Fruit fly (Drosophila melanogaster) whole organism, embryonic: Measurements from ENCODE around the gene CG7367.

Experiments
- Ada2b ChIP-seq: fragments of 200-800 bp; sonication (Bioruptor generic); IDR thresholded peaks from 2 replicates; pipeline ENCODE4 v1.3.6; 2022; ENCODE audit warnings: missing biosample characterization, missing genetic modification characterization
- Blimp-1 ChIP-seq: fragments of 200-800 bp; sonication (Bioruptor generic); optimal IDR thresholded peaks from 3 replicates; lab custom pipeline; 2018; ENCODE audit warnings: missing biosample characterization, missing genetic modification characterization, mild to moderate bottlenecking, moderate library complexity, missing genetic modification reagents
- CG1024 ChIP-seq: fragments of 200-800 bp; sonication (Bioruptor generic); IDR thresholded peaks from 2 replicates; pipeline ENCODE4 v1.3.6; 2022; ENCODE audit warnings: missing biosample characterization, missing genetic modification characterization
- CG11560 ChIP-seq: fragments of 200-800 bp; sonication (Bioruptor generic); IDR thresholded peaks from 3 replicates; pipeline ENCODE4 v1.3.6; 2022; ENCODE audit warnings: missing biosample characterization, missing genetic modification characterization
- CG12155 ChIP-seq: fragments of 200-800 bp; sonication (Bioruptor generic); optimal IDR thresholded peaks from 3 replicates; lab custom pipeline; 2016; ENCODE audit warnings: missing biosample characterization, missing genetic modification characterization
- CG12769 ChIP-seq: fragments of 200-800 bp; sonication (Bioruptor generic); optimal IDR thresholded peaks from 2 replicates; lab custom pipeline; 2019; ENCODE audit warnings: missing biosample characterization, mild to moderate bottlenecking, missing genetic modification characterization, moderate library complexity
- CG13775 ChIP-seq: fragments of 200-800 bp; sonication (Bioruptor generic); optimal IDR thresholded peaks from 3 replicates; lab custom pipeline; 2017; ENCODE audit warnings: missing biosample characterization, mild to moderate bottlenecking, missing genetic modification characterization
- CG15601 ChIP-seq: fragments of 200-800 bp; sonication (Bioruptor generic); optimal IDR thresholded peaks from 3 replicates; lab custom pipeline; 2019; ENCODE audit warnings: missing biosample characterization, mild to moderate bottlenecking, missing genetic modification characterization, moderate library complexity
- CG16863 ChIP-seq: fragments of 200-800 bp; sonication (Bioruptor generic); optimal IDR thresholded peaks from 3 replicates; lab custom pipeline; 2016; ENCODE audit warnings: missing biosample characterization, missing genetic modification characterization
- CG17359 ChIP-seq: fragments of 200-800 bp; sonication (Bioruptor generic); optimal IDR thresholded peaks from 3 replicates; lab custom pipeline; 2018; ENCODE audit warnings: missing biosample characterization, mild to moderate bottlenecking, missing genetic modification characterization, moderate library complexity
- CG17612 ChIP-seq: fragments of 200-800 bp; sonication (Bioruptor generic); IDR thresholded peaks from 2 replicates; pipeline ENCODE4 v1.3.6; 2022; ENCODE audit warnings: missing biosample characterization, missing genetic modification characterization
- CG1832 ChIP-seq: fragments of 200-800 bp; sonication (Bioruptor generic); optimal IDR thresholded peaks from 2 replicates; lab custom pipeline; 2017; ENCODE audit warnings: missing biosample characterization, mild to moderate bottlenecking, missing genetic modification characterization, inconsistent platforms
- CG2120 ChIP-seq: fragments of 200-800 bp; sonication (Bioruptor generic); optimal IDR thresholded peaks from 3 replicates; lab custom pipeline; 2016; ENCODE audit warnings: missing biosample characterization, missing genetic modification characterization
- CG31441 ChIP-seq: fragments of 200-800 bp; sonication (Bioruptor generic); IDR thresholded peaks from 2 replicates; pipeline ENCODE4 v1.3.6; 2022; ENCODE audit warnings: missing biosample characterization, missing genetic modification characterization
- CG32532 ChIP-seq: fragments of 200-800 bp; sonication (Bioruptor generic); IDR thresholded peaks from 2 replicates; pipeline ENCODE4 v1.3.6; 2022; ENCODE audit warnings: missing biosample characterization, missing genetic modification characterization
- CG4820 ChIP-seq: fragments of 200-800 bp; sonication (Bioruptor generic); optimal IDR thresholded peaks from 3 replicates; lab custom pipeline; 2016; ENCODE audit warnings: missing biosample characterization, missing genetic modification characterization
- CG6683 ChIP-seq: fragments of 200-800 bp; sonication (Bioruptor generic); optimal IDR thresholded peaks from 2 replicates; lab custom pipeline; 2017; ENCODE audit warnings: missing biosample characterization, mild to moderate bottlenecking, missing genetic modification characterization, missing genetic modification reagents
- CG6791 ChIP-seq: fragments of 200-800 bp; sonication (Bioruptor generic); IDR thresholded peaks from 3 replicates; pipeline ENCODE4 v1.3.6; 2022; ENCODE audit warnings: missing biosample characterization, missing genetic modification characterization; ENCODE audit not compliant: partially characterized antibody
- CG6854 ChIP-seq: fragments of 200-800 bp; sonication (Bioruptor generic); optimal IDR thresholded peaks from 3 replicates; lab custom pipeline; 2017; ENCODE audit warnings: missing biosample characterization, mild to moderate bottlenecking, missing genetic modification characterization
- CG8290 ChIP-seq, 3 experiments: fragments of 200-800 bp; sonication (Bioruptor generic); optimal IDR thresholded peaks; 2 replicates each; lab custom pipeline; 2016 to 2019; ENCODE audit warnings: missing biosample characterization in 3 of 3, missing genetic modification characterization in 3 of 3, mild to moderate bottlenecking in 2 of 3, moderate library complexity in 1 of 3
- CHES-1-like ChIP-seq: fragments of 200-800 bp; sonication (Bioruptor generic); optimal IDR thresholded peaks from 2 replicates; lab custom pipeline; 2016; ENCODE audit warnings: missing biosample characterization, missing genetic modification characterization
- Dek ChIP-seq: fragments of 200-800 bp; sonication (Bioruptor generic); optimal IDR thresholded peaks from 3 replicates; lab custom pipeline; 2019; ENCODE audit warnings: missing biosample characterization, mild to moderate bottlenecking, missing genetic modification characterization, moderate library complexity
- Dref ChIP-seq: fragments of 200-800 bp; sonication (Bioruptor generic); IDR thresholded peaks from 2 replicates; pipeline ENCODE4 v1.3.6; 2022; ENCODE audit warnings: missing biosample characterization, missing genetic modification characterization
- HLHmδ ChIP-seq: fragments of 200-800 bp; sonication (Bioruptor generic); optimal IDR thresholded peaks from 2 replicates; lab custom pipeline; 2018; ENCODE audit warnings: missing biosample characterization, mild to moderate bottlenecking, missing genetic modification characterization, moderate library complexity
- Hand ChIP-seq: fragments of 200-800 bp; sonication (Bioruptor generic); optimal IDR thresholded peaks from 2 replicates; lab custom pipeline; 2017; ENCODE audit warnings: mild to moderate bottlenecking, missing biosample characterization, missing genetic modification reagents, missing genetic modification characterization
- Hmx ChIP-seq: fragments of 200-800 bp; sonication (Bioruptor generic); optimal IDR thresholded peaks from 2 replicates; lab custom pipeline; 2016; ENCODE audit warnings: missing biosample characterization, missing genetic modification characterization
- MESR4 ChIP-seq: fragments of 200-800 bp; sonication (Bioruptor generic); optimal IDR thresholded peaks from 2 replicates; lab custom pipeline; 2018; ENCODE audit warnings: missing biosample characterization, mild to moderate bottlenecking, missing genetic modification characterization, moderate library complexity
- Mad ChIP-seq: fragments of 200-800 bp; sonication (Bioruptor generic); optimal IDR thresholded peaks from 2 replicates; lab custom pipeline; 2016; ENCODE audit warnings: missing biosample characterization, missing genetic modification characterization
- NFAT ChIP-seq: fragments of 200-800 bp; sonication (Bioruptor generic); IDR thresholded peaks from 2 replicates; pipeline ENCODE4 v1.3.6; 2022; ENCODE audit warnings: missing biosample characterization, missing genetic modification characterization
- Nf-YA ChIP-seq: fragments of 200-800 bp; sonication (Bioruptor generic); IDR thresholded peaks from 2 replicates; pipeline ENCODE4 v1.3.6; 2022; ENCODE audit warnings: missing biosample characterization, missing genetic modification characterization
- Nf-YB ChIP-seq: fragments of 200-800 bp; sonication (Bioruptor generic); optimal IDR thresholded peaks from 3 replicates; lab custom pipeline; 2019; ENCODE audit warnings: missing biosample characterization, mild to moderate bottlenecking, missing genetic modification characterization, moderate library complexity
- Taf1 ChIP-seq: fragments of 200-800 bp; sonication (Bioruptor generic); IDR thresholded peaks from 2 replicates; pipeline ENCODE4 v1.3.6; 2022; ENCODE audit warnings: missing biosample characterization, missing genetic modification characterization
- abd-A ChIP-seq: fragments of 200-800 bp; sonication (Bioruptor generic); optimal IDR thresholded peaks from 3 replicates; lab custom pipeline; 2019; ENCODE audit warnings: missing biosample characterization, mild to moderate bottlenecking, missing genetic modification characterization, moderate library complexity
- amos ChIP-seq: fragments of 200-800 bp; sonication (Bioruptor generic); IDR thresholded peaks from 2 replicates; pipeline ENCODE4 v1.3.6; 2022; ENCODE audit warnings: missing biosample characterization, missing genetic modification characterization; ENCODE audit not compliant: partially characterized antibody
- bigmax ChIP-seq: fragments of 200-800 bp; sonication (Bioruptor generic); optimal IDR thresholded peaks from 2 replicates; lab custom pipeline; 2018; ENCODE audit warnings: missing biosample characterization, mild to moderate bottlenecking, missing genetic modification characterization
- corto ChIP-seq: fragments of 200-800 bp; sonication (Bioruptor generic); optimal IDR thresholded peaks from 2 replicates; lab custom pipeline; 2016; ENCODE audit warnings: missing biosample characterization, mild to moderate bottlenecking, missing genetic modification characterization, moderate library complexity
- croc ChIP-seq: fragments of 200-800 bp; sonication (Bioruptor generic); conservative IDR thresholded peaks from 3 replicates; pipeline ENCODE4 v1.3.6; 2022; ENCODE audit warnings: missing biosample characterization, missing genetic modification characterization
- emc ChIP-seq: fragments of 200-800 bp; sonication (Bioruptor generic); optimal IDR thresholded peaks from 2 replicates; lab custom pipeline; 2016; ENCODE audit warnings: missing biosample characterization, missing genetic modification characterization
- eve ChIP-seq, 2 experiments: fragments of >200 bp; optimal IDR thresholded peaks; 2 replicates each; lab custom pipeline; 2017; ENCODE audit warnings: missing biosample characterization in 2 of 2, missing genetic modification characterization in 2 of 2
- gce ChIP-seq: fragments of 200-800 bp; sonication (Bioruptor generic); IDR thresholded peaks from 3 replicates; pipeline ENCODE4 v1.3.6; 2022; ENCODE audit warnings: missing biosample characterization, missing genetic modification characterization
- hbn ChIP-seq: fragments of 200-800 bp; sonication (Bioruptor generic); IDR thresholded peaks from 2 replicates; pipeline ENCODE4 v1.3.6; 2022; ENCODE audit warnings: missing biosample characterization, missing genetic modification characterization; ENCODE audit not compliant: partially characterized antibody
- inv ChIP-seq: fragments of 200-800 bp; sonication (Bioruptor generic); IDR thresholded peaks from 2 replicates; pipeline ENCODE4 v1.3.6; 2022; ENCODE audit warnings: missing biosample characterization, missing genetic modification characterization; ENCODE audit not compliant: partially characterized antibody
- maf-S ChIP-seq: fragments of 200-800 bp; sonication (Bioruptor generic); optimal IDR thresholded peaks from 2 replicates; lab custom pipeline; 2016; ENCODE audit warnings: missing biosample characterization, missing genetic modification characterization
- nom ChIP-seq: fragments of 200-800 bp; sonication (Bioruptor generic); optimal IDR thresholded peaks from 2 replicates; lab custom pipeline; 2017; ENCODE audit warnings: missing biosample characterization, missing genetic modification characterization, mild to moderate bottlenecking, moderate library complexity, missing genetic modification reagents
- p53 ChIP-seq: fragments of 200-800 bp; sonication (Bioruptor generic); optimal IDR thresholded peaks from 2 replicates; lab custom pipeline; 2016; ENCODE audit warnings: missing biosample characterization, missing genetic modification characterization
- pum ChIP-seq: fragments of 200-800 bp; sonication (Bioruptor generic); optimal IDR thresholded peaks from 2 replicates; lab custom pipeline; 2016; ENCODE audit warnings: missing biosample characterization, missing genetic modification characterization
- rib ChIP-seq: fragments of 200-800 bp; sonication (Bioruptor generic); IDR thresholded peaks from 2 replicates; pipeline ENCODE4 v1.3.6; 2022; ENCODE audit warnings: missing biosample characterization, missing genetic modification characterization
- ro ChIP-seq: fragments of 200-800 bp; sonication (Bioruptor generic); IDR thresholded peaks from 2 replicates; pipeline ENCODE4 v1.3.6; 2022; ENCODE audit warnings: missing biosample characterization, missing genetic modification characterization
- wek ChIP-seq: fragments of 200-800 bp; sonication (Bioruptor generic); optimal IDR thresholded peaks from 3 replicates; lab custom pipeline; 2018; ENCODE audit warnings: missing biosample characterization, mild to moderate bottlenecking, missing genetic modification characterization, moderate library complexity

Gene CG7367

DNA sequence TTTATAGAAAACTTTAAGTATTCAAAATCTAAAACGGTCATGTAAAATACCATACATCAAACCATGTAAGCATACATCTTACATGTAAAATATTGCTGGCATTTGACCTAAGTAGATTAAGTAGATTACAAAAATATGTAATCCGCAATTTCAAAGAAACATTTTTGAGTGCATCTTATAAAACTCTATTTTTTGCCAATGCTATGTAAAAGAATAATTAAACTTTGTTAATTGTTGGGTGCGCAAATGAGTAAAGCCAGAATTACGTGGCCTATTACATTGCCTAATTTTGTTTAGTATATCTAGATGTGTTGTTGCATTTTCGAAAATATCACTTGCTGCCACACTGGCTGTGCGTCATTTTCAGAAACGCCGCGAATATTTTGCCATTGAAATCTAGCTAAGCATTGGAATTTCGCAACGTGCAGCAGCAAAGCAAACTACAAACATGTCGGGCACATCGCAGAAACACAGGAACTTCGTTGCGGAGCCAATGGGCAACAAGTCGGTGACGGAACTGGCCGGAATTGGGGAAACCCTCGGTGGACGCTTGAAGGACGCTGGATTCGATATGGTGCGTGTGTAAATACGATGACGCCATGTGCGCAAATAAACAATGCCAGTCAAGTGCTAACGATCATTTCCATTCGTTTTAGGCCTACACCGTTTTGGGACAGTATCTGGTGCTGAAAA is 10.3 kb downstream of the CG7367 start, which contains the start of gene baf (continued):
- TF ChIP-seq corto (GFP tag; lab: Kevin White, UChicago), result no peak
- TF ChIP-seq CG6791 (GFP tag; lab: Robert Waterston, UW), result no peak
- no peak for TF ChIP-seq CG1832 (GFP tag; lab: Kevin White, UChicago)
- TF ChIP-seq emc (GFP tag; lab: Kevin White, UChicago), result no peak
- no peak for TF ChIP-seq CG12769 (tag; lab: Kevin White, UChicago)
- TF ChIP-seq hbn (GFP tag; lab: Robert Waterston, UW), result no peak
- TF ChIP-seq croc (GFP tag; lab: Robert Waterston, UW), result no peak
- no peak for TF ChIP-seq NFAT (GFP tag; lab: Robert Waterston, UW)
- TF ChIP-seq CG6854 (GFP tag; lab: Kevin White, UChicago), result no peak
- TF ChIP-seq CG1024 (GFP tag; lab: Robert Waterston, UW), result no peak
- TF ChIP-seq HLHmδ (GFP tag; lab: Kevin White, UChicago), result no peak
- TF ChIP-seq CG6683 (GFP tag; lab: Kevin White, UChicago), result no peak
- peak; percentile 71 for TF ChIP-seq MESR4 (GFP tag; lab: Kevin White, UChicago)
- TF ChIP-seq CG11560 (tag; lab: Robert Waterston, UW), result no peak
- no peak for TF ChIP-seq Nf-YB (GFP tag; lab: Kevin White, UChicago)
- TF ChIP-seq CG12155, result no peak
- no peak for TF ChIP-seq ro
- TF ChIP-seq maf-S (GFP tag; lab: Kevin White, UChicago), result no peak
- no peak for TF ChIP-seq CG2120 (GFP tag; lab: Kevin White, UChicago)
- TF ChIP-seq abd-A (tag; lab: Kevin White, UChicago), result no peak
- no peak for TF ChIP-seq p53 (GFP tag; lab: Kevin White, UChicago)
- TF ChIP-seq amos (GFP tag; lab: Robert Waterston, UW), result peak; percentile 60; the same call in 1 of the 2 replicates
- no peak for TF ChIP-seq CG16863 (GFP tag; lab: Kevin White, UChicago)
- TF ChIP-seq Mad (GFP tag; lab: Kevin White, UChicago), result no peak
- TF ChIP-seq rib, result peak; percentile 52; the same call in 1 of the 2 replicates
- no peak for TF ChIP-seq CG13775 (GFP tag; lab: Kevin White, UChicago)
- no peak for TF ChIP-seq CG17612 (GFP tag; lab: Robert Waterston, UW)
- TF ChIP-seq CG8290 (GFP tag; optimal IDR thresholded peaks at IDR 0.05; lab: Kevin White, UChicago), result no peak
- no peak for TF ChIP-seq CG8290 (tag; optimal IDR thresholded peaks at IDR 0.05; lab: Kevin White, UChicago)
- no peak for TF ChIP-seq CHES-1-like (GFP tag; lab: Kevin White, UChicago)
- no peak for TF ChIP-seq pum (GFP tag; lab: Kevin White, UChicago)
- TF ChIP-seq eve (GFP tag; optimal IDR thresholded peaks at IDR 0.05; lab: Kevin White, UChicago), result no peak
- TF ChIP-seq CG4820, result no peak
- TF ChIP-seq CG15601 (tag; lab: Kevin White, UChicago), result no peak
- no peak for TF ChIP-seq Nf-YA (GFP tag; lab: Robert Waterston, UW)
- 0 out of 2 replicates have a peak, but pooled peaks have one; percentile 35 for TF ChIP-seq inv (GFP tag; lab: Robert Waterston, UW)
- no peak for TF ChIP-seq CG31441 (GFP tag; lab: Robert Waterston, UW)
- no peak for TF ChIP-seq Hand (GFP tag; lab: Kevin White, UChicago)
- no peak for TF ChIP-seq bigmax (GFP tag; lab: Kevin White, UChicago)
- no peak for TF ChIP-seq CG17359 (tag; lab: Kevin White, UChicago)
- TF ChIP-seq nom (GFP tag; lab: Kevin White, UChicago), result peak; percentile 59
- TF ChIP-seq Blimp-1 (GFP tag; lab: Kevin White, UChicago), result no peak
- no peak for TF ChIP-seq Hmx (GFP tag; lab: Kevin White, UChicago)
- no peak for TF ChIP-seq Ada2b (GFP tag; lab: Robert Waterston, UW)
- TF ChIP-seq Taf1 (GFP tag; lab: Robert Waterston, UW), result no peak
- TF ChIP-seq Dek (tag; lab: Kevin White, UChicago), result no peak
- TF ChIP-seq wek (GFP tag; lab: Kevin White, UChicago), result no peak
- no peak for TF ChIP-seq CG32532 (GFP tag; lab: Robert Waterston, UW)
- no peak for TF ChIP-seq Dref (GFP tag; lab: Robert Waterston, UW)
- no peak for TF ChIP-seq gce (GFP tag; lab: Robert Waterston, UW)
